Fruit fly (Drosophila melanogaster) whole organism, embryonic: ENCODE results near the gene CG3123.

ENCODE experiments used
- Ada2b ChIP-seq: fragments of 200-800 bp; sonication (Bioruptor generic); IDR thresholded peaks from 2 replicates; pipeline ENCODE4 v1.3.6; 2022; ENCODE audit warnings: missing biosample characterization, missing genetic modification characterization
- Awh ChIP-seq: fragments of 200-800 bp; sonication (Bioruptor generic); IDR thresholded peaks from 2 replicates; pipeline ENCODE4, ENCODE4 v1.3.6; 2022; ENCODE audit warnings: missing biosample characterization, missing genetic modification characterization
- Bgb ChIP-seq: fragments of 200-800 bp; sonication (Bioruptor generic); IDR thresholded peaks from 2 replicates; pipeline ENCODE4 v1.3.6; 2022; ENCODE audit warnings: missing biosample characterization, missing genetic modification characterization; ENCODE audit not compliant: partially characterized antibody
- CG10565 ChIP-seq: fragments of 200-800 bp; sonication (Bioruptor generic); optimal IDR thresholded peaks from 3 replicates; lab custom pipeline; 2016; ENCODE audit warnings: missing biosample characterization, mild to moderate bottlenecking, missing genetic modification characterization
- CG11093 ChIP-seq: fragments of 200-800 bp; sonication (Bioruptor generic); IDR thresholded peaks from 3 replicates; pipeline ENCODE4 v1.3.6; 2022; ENCODE audit warnings: missing biosample characterization, missing genetic modification characterization
- CG12219 ChIP-seq: fragments of 200-800 bp; sonication (Bioruptor generic); optimal IDR thresholded peaks from 3 replicates; lab custom pipeline; 2018; ENCODE audit warnings: missing biosample characterization, mild to moderate bottlenecking, missing genetic modification characterization
- CG14710 ChIP-seq: fragments of 200-800 bp; sonication (Bioruptor generic); optimal IDR thresholded peaks from 3 replicates; lab custom pipeline; 2019; ENCODE audit warnings: missing biosample characterization, mild to moderate bottlenecking, missing genetic modification characterization, moderate library complexity
- CG15601 ChIP-seq: fragments of 200-800 bp; sonication (Bioruptor generic); optimal IDR thresholded peaks from 3 replicates; lab custom pipeline; 2019; ENCODE audit warnings: missing biosample characterization, mild to moderate bottlenecking, missing genetic modification characterization, moderate library complexity
- CG17328 ChIP-seq: fragments of 200-800 bp; sonication (Bioruptor generic); IDR thresholded peaks from 2 replicates; pipeline ENCODE4 v1.3.6; 2022; ENCODE audit warnings: missing biosample characterization, missing genetic modification characterization
- CG18011 ChIP-seq: fragments of 200-800 bp; sonication (Bioruptor generic); optimal IDR thresholded peaks from 2 replicates; lab custom pipeline; 2017; ENCODE audit warnings: missing biosample characterization, missing genetic modification characterization, mild to moderate bottlenecking, moderate library complexity, missing genotype
- CG1832 ChIP-seq: fragments of 200-800 bp; sonication (Bioruptor generic); optimal IDR thresholded peaks from 2 replicates; lab custom pipeline; 2017; ENCODE audit warnings: missing biosample characterization, mild to moderate bottlenecking, missing genetic modification characterization, inconsistent platforms
- CG2116 ChIP-seq: fragments of 200-800 bp; sonication (Bioruptor generic); optimal IDR thresholded peaks from 3 replicates; lab custom pipeline; 2018; ENCODE audit warnings: missing biosample characterization, mild to moderate bottlenecking, missing genetic modification characterization
- CG2889 ChIP-seq: fragments of 200-800 bp; sonication (Bioruptor generic); IDR thresholded peaks from 3 replicates; pipeline ENCODE4 v1.3.6; 2022; ENCODE audit warnings: missing biosample characterization, missing genetic modification characterization
- CG3847 ChIP-seq: fragments of 200-800 bp; sonication (Bioruptor generic); IDR thresholded peaks from 2 replicates; pipeline ENCODE4 v1.3.6; 2022; ENCODE audit warnings: missing biosample characterization, missing genetic modification characterization
- CG42726 ChIP-seq: fragments of 200-800 bp; sonication (Bioruptor generic); IDR thresholded peaks from 2 replicates; pipeline ENCODE4 v1.3.6; 2022; ENCODE audit warnings: missing biosample characterization, missing genetic modification characterization; ENCODE audit not compliant: partially characterized antibody
- CG43689 ChIP-seq: fragments of 200-800 bp; sonication (Bioruptor generic); IDR thresholded peaks from 2 replicates; pipeline ENCODE4 v1.3.6; 2022; ENCODE audit warnings: missing biosample characterization, missing genetic modification characterization
- CG8089 ChIP-seq: fragments of 200-800 bp; sonication (Bioruptor generic); optimal IDR thresholded peaks from 3 replicates; lab custom pipeline; 2016; ENCODE audit warnings: missing biosample characterization, missing genetic modification characterization
- CG9437 ChIP-seq: fragments of 200-800 bp; sonication (Bioruptor generic); optimal IDR thresholded peaks from 2 replicates; lab custom pipeline; 2018; ENCODE audit warnings: missing biosample characterization, mild to moderate bottlenecking, missing genetic modification characterization
- Camta ChIP-seq: fragments of 200-800 bp; sonication (Bioruptor generic); optimal IDR thresholded peaks from 2 replicates; lab custom pipeline; 2016; ENCODE audit warnings: missing biosample characterization, missing genetic modification characterization
- H15 ChIP-seq: fragments of 200-800 bp; sonication (Bioruptor generic); IDR thresholded peaks from 3 replicates; pipeline ENCODE4 v1.3.6; 2022; ENCODE audit warnings: missing biosample characterization, missing genetic modification characterization
- HmgZ ChIP-seq: fragments of 200-800 bp; sonication (Bioruptor generic); optimal IDR thresholded peaks from 2 replicates; lab custom pipeline; 2018; ENCODE audit warnings: missing biosample characterization, mild to moderate bottlenecking, missing genetic modification characterization
- MESR4 ChIP-seq: fragments of 200-800 bp; sonication (Bioruptor generic); optimal IDR thresholded peaks from 2 replicates; lab custom pipeline; 2018; ENCODE audit warnings: missing biosample characterization, mild to moderate bottlenecking, missing genetic modification characterization, moderate library complexity
- MTF-1 ChIP-seq: fragments of 200-800 bp; sonication (Bioruptor generic); optimal IDR thresholded peaks from 2 replicates; lab custom pipeline; 2018; ENCODE audit warnings: missing biosample characterization, mild to moderate bottlenecking, missing genetic modification characterization, borderline replicate concordance
- Optix ChIP-seq: fragments of 200-800 bp; sonication (Bioruptor generic); IDR thresholded peaks from 3 replicates; pipeline ENCODE4 v1.3.6; 2022; ENCODE audit warnings: missing biosample characterization, missing genetic modification characterization
- Ssrp ChIP-seq: fragments of 200-800 bp; sonication (Bioruptor generic); optimal IDR thresholded peaks from 2 replicates; lab custom pipeline; 2018; ENCODE audit warnings: missing biosample characterization, mild to moderate bottlenecking, missing genetic modification characterization, moderate library complexity
- Tbp ChIP-seq: fragments of >200 bp; optimal IDR thresholded peaks from 2 replicates; lab custom pipeline; 2018; ENCODE audit warnings: missing biosample characterization, missing genetic modification characterization
- abd-A ChIP-seq: fragments of 200-800 bp; sonication (Bioruptor generic); optimal IDR thresholded peaks from 3 replicates; lab custom pipeline; 2019; ENCODE audit warnings: missing biosample characterization, mild to moderate bottlenecking, missing genetic modification characterization, moderate library complexity
- amos ChIP-seq: fragments of 200-800 bp; sonication (Bioruptor generic); IDR thresholded peaks from 2 replicates; pipeline ENCODE4 v1.3.6; 2022; ENCODE audit warnings: missing biosample characterization, missing genetic modification characterization; ENCODE audit not compliant: partially characterized antibody
- ato ChIP-seq: fragments of 200-800 bp; sonication (Bioruptor generic); IDR thresholded peaks from 2 replicates; pipeline ENCODE4 v1.3.6; 2022; ENCODE audit warnings: missing biosample characterization, missing genetic modification characterization; ENCODE audit not compliant: partially characterized antibody
- az2 ChIP-seq: fragments of 200-800 bp; sonication (Bioruptor generic); optimal IDR thresholded peaks from 3 replicates; lab custom pipeline; 2016; ENCODE audit warnings: missing biosample characterization, missing genetic modification characterization
- bbx ChIP-seq: fragments of 200-800 bp; sonication (Bioruptor generic); IDR thresholded peaks from 2 replicates; pipeline ENCODE4 v1.3.6; 2022; ENCODE audit warnings: missing biosample characterization, missing genetic modification characterization; ENCODE audit not compliant: partially characterized antibody
- cg ChIP-seq: fragments of 200-800 bp; sonication (Bioruptor generic); optimal IDR thresholded peaks from 3 replicates; lab custom pipeline; 2019; ENCODE audit warnings: missing biosample characterization, mild to moderate bottlenecking, missing genetic modification characterization, moderate library complexity
- crc ChIP-seq: fragments of 200-800 bp; sonication (Bioruptor generic); optimal IDR thresholded peaks from 2 replicates; lab custom pipeline; 2016; ENCODE audit warnings: missing biosample characterization, missing genetic modification characterization
- dysf ChIP-seq: fragments of 200-800 bp; sonication (Bioruptor generic); IDR thresholded peaks from 3 replicates; pipeline ENCODE4 v1.3.6; 2022; ENCODE audit warnings: missing biosample characterization, missing genetic modification characterization
- emc ChIP-seq: fragments of 200-800 bp; sonication (Bioruptor generic); optimal IDR thresholded peaks from 2 replicates; lab custom pipeline; 2016; ENCODE audit warnings: missing biosample characterization, missing genetic modification characterization
- hbn ChIP-seq: fragments of 200-800 bp; sonication (Bioruptor generic); IDR thresholded peaks from 2 replicates; pipeline ENCODE4 v1.3.6; 2022; ENCODE audit warnings: missing biosample characterization, missing genetic modification characterization; ENCODE audit not compliant: partially characterized antibody
- hkb ChIP-seq, 2 experiments: fragments of 200-800 bp in 1 of 2; fragments of >200 bp in 1 of 2; sonication (Bioruptor generic) in 1 of 2; IDR thresholded peaks in 1 of 2; optimal IDR thresholded peaks in 1 of 2; 2 replicates each; pipeline versions ENCODE4 v1.3.6 to Lab custom; 2017 to 2022; ENCODE audit warnings: missing biosample characterization in 1 of 2, missing genetic modification characterization in 1 of 2
- knrl ChIP-seq: fragments of 200-800 bp; sonication (Bioruptor generic); IDR thresholded peaks from 3 replicates; pipeline ENCODE4 v1.3.6; 2022; ENCODE audit warnings: missing biosample characterization, missing genetic modification characterization; ENCODE audit not compliant: partially characterized antibody
- odd ChIP-seq: fragments of 200-800 bp; sonication (Bioruptor generic); optimal IDR thresholded peaks from 2 replicates; lab custom pipeline; 2017; ENCODE audit warnings: missing biosample characterization, mild to moderate bottlenecking, missing genetic modification characterization
- pho ChIP-seq: fragments of 200-800 bp; sonication (Bioruptor generic); optimal IDR thresholded peaks from 2 replicates; lab custom pipeline; 2016; ENCODE audit warnings: missing biosample characterization, missing genetic modification characterization
- sc ChIP-seq, 3 experiments: fragments of >200 bp in 2 of 3; fragments of 200-800 bp in 1 of 3; sonication (Bioruptor generic) in 1 of 3; optimal IDR thresholded peaks; 2 replicates in 2 of 3; 3 replicates in 1 of 3; lab custom pipeline; 2017; ENCODE audit warnings: mild to moderate bottlenecking in 1 of 3, missing biosample characterization in 1 of 3, missing genetic modification characterization in 1 of 3, missing genetic modification reagents in 1 of 3
- sens-2 ChIP-seq: fragments of 200-800 bp; sonication (Bioruptor generic); IDR thresholded peaks from 2 replicates; pipeline ENCODE4 v1.3.6; 2022; ENCODE audit warnings: missing biosample characterization, missing genetic modification characterization
- sna ChIP-seq: fragments of 200-800 bp; sonication (Bioruptor generic); IDR thresholded peaks from 2 replicates; pipeline ENCODE4 v1.3.6; 2022; ENCODE audit warnings: missing biosample characterization, missing genetic modification characterization; ENCODE audit not compliant: partially characterized antibody
- stwl ChIP-seq: fragments of 200-800 bp; sonication (Bioruptor generic); optimal IDR thresholded peaks from 3 replicates; lab custom pipeline; 2018; ENCODE audit warnings: missing biosample characterization, mild to moderate bottlenecking, missing genetic modification characterization, moderate library complexity
- tna ChIP-seq: fragments of 200-800 bp; sonication (Bioruptor generic); IDR thresholded peaks from 2 replicates; pipeline ENCODE4 v1.3.6; 2022; ENCODE audit warnings: missing biosample characterization, missing genetic modification characterization; ENCODE audit not compliant: partially characterized antibody
- wor ChIP-seq: fragments of 200-800 bp; sonication (Bioruptor generic); IDR thresholded peaks from 2 replicates; pipeline ENCODE4 v1.3.6; 2022; ENCODE audit warnings: missing biosample characterization, missing genetic modification characterization

Gene CG3123

DNA sequence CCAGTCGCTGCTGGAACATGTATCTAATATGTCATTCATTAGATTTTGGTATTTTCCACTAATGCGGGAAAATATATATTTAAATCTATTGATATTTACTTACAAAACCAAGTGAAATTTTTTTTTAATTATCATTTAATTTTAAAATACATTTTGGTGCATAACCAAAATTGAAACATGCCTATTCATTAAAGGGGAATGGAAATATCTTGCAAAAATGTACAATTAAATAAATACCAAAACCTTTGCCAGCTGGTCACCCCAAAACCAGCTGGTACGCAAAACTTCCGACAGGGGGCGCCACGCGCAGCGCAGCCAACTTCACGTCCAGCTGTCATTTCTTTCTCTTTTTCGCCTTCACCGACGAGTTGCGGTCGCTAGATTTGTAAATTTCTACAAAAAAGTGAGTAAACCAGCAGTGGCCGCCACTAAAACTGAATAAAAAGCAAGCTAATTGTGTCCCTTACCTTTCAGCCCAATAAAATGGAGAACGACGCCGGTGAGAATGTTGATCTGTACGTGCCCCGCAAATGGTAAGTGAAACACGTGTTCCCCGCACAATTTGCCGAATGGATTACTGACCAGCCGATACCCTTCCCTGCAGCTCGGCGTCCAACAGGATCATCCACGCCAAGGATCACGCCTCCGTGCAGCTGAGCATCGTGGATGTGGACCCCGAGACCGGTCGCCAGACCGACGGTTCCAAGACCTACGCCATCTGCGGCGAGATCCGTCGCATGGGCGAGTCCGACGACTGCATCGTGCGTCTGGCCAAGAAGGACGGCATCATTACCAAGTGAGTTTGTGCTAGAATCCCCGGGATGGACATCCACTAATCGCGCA, 30.7 kb upstream of the CG3123 start, which contains the start of the genes CG3104 and RpS21 (continued):
- TF ChIP-seq sc (optimal IDR thresholded peaks at IDR 0.05; lab: Kevin White, UChicago) (no peak), sc (GFP tag; optimal IDR thresholded peaks at IDR 0.05; lab: Kevin White, UChicago) (peak; percentile 73), Camta (GFP tag; lab: Kevin White, UChicago) (peak; percentile 88), H15 (GFP tag; lab: Robert Waterston, UW) (peak; percentile 81), tna (GFP tag; lab: Robert Waterston, UW) (no peak), CG14710 (tag; lab: Kevin White, UChicago) (peak; percentile 91), Optix (GFP tag; lab: Robert Waterston, UW) (peak; percentile 82), HmgZ (tag; lab: Kevin White, UChicago) (peak; percentile 82), abd-A (peak; percentile 52), crc (GFP tag; lab: Kevin White, UChicago) (peak; percentile 75), CG1832 (GFP tag; lab: Kevin White, UChicago) (no peak), CG18011 (GFP tag; lab: Kevin White, UChicago) (peak; percentile 34), CG2116 (GFP tag; lab: Kevin White, UChicago) (peak; percentile 70), wor (GFP tag; lab: Robert Waterston, UW) (peak; percentile 67), az2 (GFP tag; lab: Kevin White, UChicago) (peak; percentile 75), CG2889 (GFP tag; lab: Robert Waterston, UW) (peak; percentile 77), knrl (GFP tag; lab: Robert Waterston, UW) (peak; percentile 47; the same call in 1 of the 3 replicates), hkb (optimal IDR thresholded peaks at IDR 0.05; lab: Kevin White, UChicago) (peak; percentile 87), hkb (GFP tag; IDR thresholded peaks at IDR 0.05; lab: Robert Waterston, UW) (peak; percentile 65; the same call in 1 of the 2 replicates), CG3847 (GFP tag; lab: Robert Waterston, UW) (peak; percentile 92), MTF-1 (peak; percentile 94), CG42726 (no peak; the same call in 1 of the 2 replicates), amos (GFP tag; lab: Robert Waterston, UW) (peak; percentile 17; the same call in 1 of the 2 replicates), sens-2 (GFP tag; lab: Robert Waterston, UW) (peak; percentile 89), sna (GFP tag; lab: Robert Waterston, UW) (0 out of 2 replicates have a peak, but pooled peaks have one; percentile 2), pho (GFP tag; lab: Kevin White, UChicago) (peak; percentile 86), dysf (peak; percentile 84), Tbp (peak; percentile 31), Bgb (peak; percentile 29), bbx (0 out of 2 replicates have a peak, but pooled peaks have one; percentile 22), MESR4 (GFP tag; lab: Kevin White, UChicago) (peak; percentile 98), CG8089 (GFP tag; lab: Kevin White, UChicago) (peak; percentile 83), cg (GFP tag; lab: Kevin White, UChicago) (no peak), Awh (peak; percentile 82), CG17328 (GFP tag; lab: Robert Waterston, UW) (peak; percentile 92), Ada2b (peak; percentile 69), Ssrp (tag; lab: Kevin White, UChicago) (peak; percentile 66), hbn (GFP tag; lab: Robert Waterston, UW) (no peak), CG9437 (GFP tag; lab: Kevin White, UChicago) (peak; percentile 58), CG15601 (tag; lab: Kevin White, UChicago) (peak; percentile 87), ato (GFP tag; lab: Robert Waterston, UW) (no peak), CG10565 (GFP tag; lab: Kevin White, UChicago) (peak; percentile 66), odd (GFP tag; lab: Kevin White, UChicago) (peak; percentile 80), stwl (tag; lab: Kevin White, UChicago) (peak; percentile 79), emc (GFP tag; lab: Kevin White, UChicago) (peak; percentile 88), CG12219 (GFP tag; lab: Kevin White, UChicago) (peak; percentile 61), CG11093 (GFP tag; lab: Robert Waterston, UW) (peak; percentile 62; the same call in 2 of the 3 replicates), CG43689 (GFP tag; lab: Robert Waterston, UW) (no peak; the same call in none of the 2 replicates)
